Fruit fly (Drosophila melanogaster): ENCODE data around the gene CG9706.

Gene CG9706

dm6 chr3L:16780317-16780716, 2.5 kb upstream of the CG9706 start:
- no peak for TF ChIP-seq pan (optimal IDR thresholded peaks at IDR 0.05)

- TF ChIP-seq Dll (optimal IDR thresholded peaks at IDR 0.05): no peak
- TF ChIP-seq pan (optimal IDR thresholded peaks at IDR 0.05): no peak
- no peak for TF ChIP-seq psq (optimal IDR thresholded peaks at IDR 0.05)
- no peak for TF ChIP-seq CG8478 (optimal IDR thresholded peaks at IDR 0.05)
- TF ChIP-seq usp (GFP tag; optimal IDR thresholded peaks at IDR 0.05): no peak
- TF ChIP-seq EcR (GFP tag; optimal IDR thresholded peaks at IDR 0.05): no peak
These were observed 519 bp upstream of the CG9706 start for dm6 chr3L:16782218-16782763.

dm6 chr3L:16786728-16787127, 3.9 kb downstream of the CG9706 start, which contains the start of gene eIF3e:
TSS of gene eIF3e (minus strand) at chr3L:16786941.
- TF ChIP-seq usp (GFP tag; optimal IDR thresholded peaks at IDR 0.05): no peak
- TF ChIP-seq psq (optimal IDR thresholded peaks at IDR 0.05): no peak

- TF ChIP-seq usp (GFP tag; optimal IDR thresholded peaks at IDR 0.05) (no peak), CG8478 (optimal IDR thresholded peaks at IDR 0.05) (no peak), Dll (optimal IDR thresholded peaks at IDR 0.05) (no peak), EcR (GFP tag; optimal IDR thresholded peaks at IDR 0.05) (no peak), psq (optimal IDR thresholded peaks at IDR 0.05) (no peak), pan (optimal IDR thresholded peaks at IDR 0.05) (no peak)
These were observed 13.8 kb downstream of the CG9706 start for dm6 chr3L:16796603-16797002.

dm6 chr3L:16800026-16800425, 17.2 kb downstream of the CG9706 start:
- no peak for TF ChIP-seq usp (GFP tag; optimal IDR thresholded peaks at IDR 0.05)

- TF ChIP-seq EcR (GFP tag; optimal IDR thresholded peaks at IDR 0.05) (no peak), psq (optimal IDR thresholded peaks at IDR 0.05) (no peak), CG8478 (optimal IDR thresholded peaks at IDR 0.05) (no peak), pan (optimal IDR thresholded peaks at IDR 0.05) (peak; percentile 29), usp (GFP tag; optimal IDR thresholded peaks at IDR 0.05) (no peak), Dll (optimal IDR thresholded peaks at IDR 0.05) (no peak)
These were observed 19.0 kb downstream of the CG9706 start for dm6 chr3L:16801499-16802452.

- TF ChIP-seq CG8478 (optimal IDR thresholded peaks at IDR 0.05): no peak
- no peak for TF ChIP-seq Dll (optimal IDR thresholded peaks at IDR 0.05)
- TF ChIP-seq usp (GFP tag; optimal IDR thresholded peaks at IDR 0.05): no peak
- no peak for TF ChIP-seq EcR (GFP tag; optimal IDR thresholded peaks at IDR 0.05)
- TF ChIP-seq pan (optimal IDR thresholded peaks at IDR 0.05): no peak
- no peak for TF ChIP-seq psq (optimal IDR thresholded peaks at IDR 0.05)
These were observed 20.5 kb downstream of the CG9706 start for dm6 chr3L:16803273-16803672.

dm6 chr3L:16803708-16804350, 21.0 kb downstream of the CG9706 start:
- no peak for TF ChIP-seq pan (optimal IDR thresholded peaks at IDR 0.05)

dm6 chr3L:16804627-16805026, 21.8 kb downstream of the CG9706 start, which contains the start of gene nudC:
TSS of gene nudC (plus strand) at chr3L:16804994.
- TF ChIP-seq EcR (GFP tag; optimal IDR thresholded peaks at IDR 0.05) (no peak), pan (optimal IDR thresholded peaks at IDR 0.05) (no peak), Dll (optimal IDR thresholded peaks at IDR 0.05) (no peak), CG8478 (optimal IDR thresholded peaks at IDR 0.05) (no peak), usp (GFP tag; optimal IDR thresholded peaks at IDR 0.05) (no peak), psq (optimal IDR thresholded peaks at IDR 0.05) (no peak)

dm6 chr3L:16805806-16806719, 23.3 kb downstream of the CG9706 start:
- TF ChIP-seq CG8478 (optimal IDR thresholded peaks at IDR 0.05) (no peak), usp (GFP tag; optimal IDR thresholded peaks at IDR 0.05) (no peak), EcR (GFP tag; optimal IDR thresholded peaks at IDR 0.05) (peak in 1 of 2 experiments; percentile 6)

dm6 chr3L:16806823-16807325, 24.1 kb downstream of the CG9706 start:
- no peak for TF ChIP-seq pan (optimal IDR thresholded peaks at IDR 0.05)
- no peak for TF ChIP-seq EcR (GFP tag; optimal IDR thresholded peaks at IDR 0.05)
- TF ChIP-seq Dll (optimal IDR thresholded peaks at IDR 0.05): no peak
- TF ChIP-seq usp (GFP tag; optimal IDR thresholded peaks at IDR 0.05): no peak
- no peak for TF ChIP-seq CG8478 (optimal IDR thresholded peaks at IDR 0.05)
- no peak for TF ChIP-seq psq (optimal IDR thresholded peaks at IDR 0.05)

dm6 chr3L:16807558-16807957, 24.7 kb downstream of the CG9706 start, which contains the start of gene CG9674:
TSS of gene CG9674 (minus strand) at chr3L:16807731.
- TF ChIP-seq pan (optimal IDR thresholded peaks at IDR 0.05) (no peak), CG8478 (optimal IDR thresholded peaks at IDR 0.05) (no peak), psq (optimal IDR thresholded peaks at IDR 0.05) (no peak), Dll (optimal IDR thresholded peaks at IDR 0.05) (no peak), EcR (GFP tag; optimal IDR thresholded peaks at IDR 0.05) (no peak)

Measured in whole organism.